Fruit fly (Drosophila melanogaster): ENCODE data around the gene CG14346.

Gene CG14346

DNA sequence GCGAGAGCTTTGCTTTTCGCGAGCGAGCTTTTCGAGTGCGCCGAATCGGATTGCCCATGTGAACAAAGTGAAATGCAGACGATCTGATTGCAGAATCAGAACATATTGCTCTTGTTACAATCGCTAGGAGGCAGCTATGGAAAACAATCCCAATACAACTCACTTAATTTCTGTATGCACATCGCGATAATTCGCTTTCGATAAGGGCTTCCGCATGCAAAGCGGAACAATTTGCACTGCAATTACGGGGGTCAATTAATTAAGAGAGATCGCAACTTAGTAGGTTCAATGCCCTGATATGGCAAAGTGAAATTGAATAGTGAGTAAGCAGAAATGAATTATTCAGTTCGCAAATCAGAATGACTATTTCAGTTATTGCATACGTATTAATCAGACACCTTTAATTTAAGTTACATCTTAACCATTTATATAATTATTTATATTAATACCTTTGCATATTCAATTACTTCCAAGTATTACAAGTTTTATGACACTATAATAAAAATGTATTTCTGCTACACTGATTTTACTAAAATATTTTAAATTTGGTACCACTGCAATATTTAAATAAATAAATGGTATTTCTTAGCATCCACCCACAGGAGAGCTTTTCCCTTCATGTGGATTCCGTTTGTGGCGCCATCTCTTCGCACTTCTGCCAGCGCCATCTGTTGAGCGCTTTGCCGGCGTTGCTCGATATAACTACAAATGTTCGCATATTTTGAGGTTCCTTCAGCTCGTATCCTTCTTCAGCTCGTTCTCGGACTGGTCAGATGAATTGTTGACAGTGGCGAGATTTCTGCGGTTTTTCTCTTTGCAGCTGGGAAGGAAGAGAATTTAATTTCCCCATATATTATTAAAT is 5.8 kb upstream of the CG14346 start, which contains the start of gene NLaz (continued):
- TF ChIP-seq CG4617 (GFP tag; optimal IDR thresholded peaks at IDR 0.05; ENCODE audit: borderline replicate concordance) = peak; percentile 17
- peak; percentile 31 for TF ChIP-seq Lhr (GFP tag; optimal IDR thresholded peaks at IDR 0.05)
- peak; percentile 2 for TF ChIP-seq ind (GFP tag; optimal IDR thresholded peaks at IDR 0.05)
- no peak for TF ChIP-seq CG3726 (GFP tag; IDR thresholded peaks at IDR 0.05)
- no peak for TF ChIP-seq ato (GFP tag; IDR thresholded peaks at IDR 0.05; ENCODE audit: partially characterized antibody)
- TF ChIP-seq onecut (GFP tag; IDR thresholded peaks at IDR 0.05) = peak; percentile 85
- no peak for TF ChIP-seq NK7.1 (GFP tag; optimal IDR thresholded peaks at IDR 0.05)
- TF ChIP-seq Dll (GFP tag; IDR thresholded peaks at IDR 0.05; ENCODE audit: partially characterized antibody) = no peak
- TF ChIP-seq ems (GFP tag; optimal IDR thresholded peaks at IDR 0.05) = peak; percentile 0
- TF ChIP-seq phol (tag; optimal IDR thresholded peaks at IDR 0.05) = no peak
- no peak for TF ChIP-seq ap (GFP tag; IDR thresholded peaks at IDR 0.05)
- no peak for TF ChIP-seq slou (GFP tag; optimal IDR thresholded peaks at IDR 0.05)
- TF ChIP-seq Sox102F (GFP tag; optimal IDR thresholded peaks at IDR 0.05) = peak; percentile 45
- TF ChIP-seq CG4328 (GFP tag; optimal IDR thresholded peaks at IDR 0.05) = no peak
- TF ChIP-seq Dip2 (GFP tag; IDR thresholded peaks at IDR 0.05) = no peak
- TF ChIP-seq CG33213 (GFP tag; optimal IDR thresholded peaks at IDR 0.05) = peak; percentile 51
- no peak for TF ChIP-seq so (GFP tag; IDR thresholded peaks at IDR 0.05)
- TF ChIP-seq CG10654 (GFP tag; optimal IDR thresholded peaks at IDR 0.05) = no peak
- peak; percentile 34; the same call in 1 of the 3 replicates for TF ChIP-seq CG7963 (GFP tag; IDR thresholded peaks at IDR 0.05; ENCODE audit: partially characterized antibody)
- 0 out of 2 replicates have a peak, but pooled peaks have one; percentile 27 for TF ChIP-seq sim (GFP tag; IDR thresholded peaks at IDR 0.05)
- peak; percentile 67; the same call in 2 of the 3 replicates for TF ChIP-seq tgo (GFP tag; IDR thresholded peaks at IDR 0.05)
- no peak for TF ChIP-seq Fer1 (GFP tag; optimal IDR thresholded peaks at IDR 0.05)
- peak; percentile 37 for TF ChIP-seq CG12744 (GFP tag; optimal IDR thresholded peaks at IDR 0.05)
- no peak for TF ChIP-seq CG7745 (tag; optimal IDR thresholded peaks at IDR 0.05)
- TF ChIP-seq CG10462 (GFP tag; optimal IDR thresholded peaks at IDR 0.05) = no peak
- peak; percentile 78; the same call in 1 of the 2 replicates for TF ChIP-seq lmd (GFP tag; IDR thresholded peaks at IDR 0.05)
- TF ChIP-seq bsh (GFP tag; optimal IDR thresholded peaks at IDR 0.05) = no peak
- TF ChIP-seq tx (GFP tag; optimal IDR thresholded peaks at IDR 0.05) = no peak
- TF ChIP-seq caup (GFP tag; optimal IDR thresholded peaks at IDR 0.05; ENCODE audit: severe bottlenecking) = peak; percentile 29
- TF ChIP-seq Hr51 (GFP tag; optimal IDR thresholded peaks at IDR 0.05) = peak in 1 of 2 experiments; percentile 34
- TF ChIP-seq dysf (GFP tag; IDR thresholded peaks at IDR 0.05) = peak; percentile 69
- peak; percentile 2 for TF ChIP-seq HLH54F (GFP tag; optimal IDR thresholded peaks at IDR 0.05)
- TF ChIP-seq pros (GFP tag; optimal IDR thresholded peaks at IDR 0.05) = no peak
- peak; percentile 60 for TF ChIP-seq Mad (GFP tag; optimal IDR thresholded peaks at IDR 0.05)
- no peak for TF ChIP-seq CG10565 (GFP tag; optimal IDR thresholded peaks at IDR 0.05)
- TF ChIP-seq grn (GFP tag; optimal IDR thresholded peaks at IDR 0.05) = no peak
- TF ChIP-seq ken (GFP tag; IDR thresholded peaks at IDR 0.05) = peak; percentile 83; the same call in 2 of the 3 replicates
- no peak for TF ChIP-seq CG4404 (GFP tag; IDR thresholded peaks at IDR 0.05)
- peak; percentile 43 for TF ChIP-seq nmo (GFP tag; optimal IDR thresholded peaks at IDR 0.05)
- TF ChIP-seq CoRest (tag; optimal IDR thresholded peaks at IDR 0.05) = peak; percentile 19
- no peak for TF ChIP-seq CG13123 (GFP tag; optimal IDR thresholded peaks at IDR 0.05)
- peak; percentile 95 for TF ChIP-seq Ets65A (GFP tag)
- TF ChIP-seq CG15514 (GFP tag; optimal IDR thresholded peaks at IDR 0.05) = no peak
- TF ChIP-seq pfk (GFP tag; optimal IDR thresholded peaks at IDR 0.05) = no peak
- TF ChIP-seq da (GFP tag; optimal IDR thresholded peaks at IDR 0.05) = peak; percentile 11
- TF ChIP-seq jumu (GFP tag; optimal IDR thresholded peaks at IDR 0.05) = no peak
- TF ChIP-seq wor (GFP tag; IDR thresholded peaks at IDR 0.05) = no peak
- peak; percentile 67 for TF ChIP-seq ranshi (GFP tag; IDR thresholded peaks at IDR 0.05)
- TF ChIP-seq unpg (GFP tag; optimal IDR thresholded peaks at IDR 0.05) = peak; percentile 57

Measured in whole organism, embryonic.